Fruit fly (Drosophila melanogaster): ENCODE results near the gene cpo.

- no peak for TF ChIP-seq CG15514 (GFP tag; optimal IDR thresholded peaks at IDR 0.05)
- no peak for TF ChIP-seq tup (GFP tag; optimal IDR thresholded peaks at IDR 0.05)
- TF ChIP-seq luna (GFP tag; optimal IDR thresholded peaks at IDR 0.05), result no peak
- no peak for TF ChIP-seq Dref (GFP tag; IDR thresholded peaks at IDR 0.05)
- no peak for TF ChIP-seq Hey (tag; optimal IDR thresholded peaks at IDR 0.05)
- no peak for TF ChIP-seq ttk (GFP tag; IDR thresholded peaks at IDR 0.05)
- no peak for TF ChIP-seq CG2712 (tag; optimal IDR thresholded peaks at IDR 0.05)
- no peak for TF ChIP-seq CG3847 (GFP tag; IDR thresholded peaks at IDR 0.05)
- no peak for TF ChIP-seq ranshi (GFP tag; IDR thresholded peaks at IDR 0.05)
- no peak for TF ChIP-seq CG8089 (GFP tag; optimal IDR thresholded peaks at IDR 0.05)
- TF ChIP-seq dimm (GFP tag; IDR thresholded peaks at IDR 0.05), result no peak
These were observed 96.2 kb downstream of the cpo start for dm6 chr3R:18015705-18016397.

Data from whole organism, embryonic.